Worm (Caenorhabditis elegans) whole organism, early embryonic: Measurements from ENCODE around the gene C50D2.1.

Source experiments
- B0310.2 ChIP-seq: sonication (generic microtip); optimal IDR thresholded peaks from 2 replicates; lab custom pipeline; 2016; ENCODE audit warnings: mild to moderate bottlenecking, missing genetic modification characterization, missing compliant biosample characterization
- aly-1 ChIP-seq: sonication (generic microtip); optimal IDR thresholded peaks from 2 replicates; lab custom pipeline; 2016; ENCODE audit warnings: missing genetic modification characterization, missing compliant biosample characterization
- ama-1 ChIP-seq: fragments of 150-350 bp; optimal IDR thresholded peaks from 2 replicates; lab custom pipeline; 2014
- hmbx-1 ChIP-seq: sonication (generic microtip); optimal IDR thresholded peaks from 2 replicates; lab custom pipeline; 2016; ENCODE audit warnings: mild to moderate bottlenecking, missing genetic modification characterization, missing compliant biosample characterization
- hnd-1 ChIP-seq: sonication (generic microtip); optimal IDR thresholded peaks from 2 replicates; lab custom pipeline; 2016; ENCODE audit warnings: missing genetic modification characterization, missing compliant biosample characterization
- sea-1 ChIP-seq: fragments of 200-800 bp; sonication (Bioruptor generic); conservative IDR thresholded peaks from 2 replicates; pipeline ENCODE4 v1.3.6; 2022; ENCODE audit warnings: missing genetic modification characterization, missing compliant biosample characterization

DNA sequence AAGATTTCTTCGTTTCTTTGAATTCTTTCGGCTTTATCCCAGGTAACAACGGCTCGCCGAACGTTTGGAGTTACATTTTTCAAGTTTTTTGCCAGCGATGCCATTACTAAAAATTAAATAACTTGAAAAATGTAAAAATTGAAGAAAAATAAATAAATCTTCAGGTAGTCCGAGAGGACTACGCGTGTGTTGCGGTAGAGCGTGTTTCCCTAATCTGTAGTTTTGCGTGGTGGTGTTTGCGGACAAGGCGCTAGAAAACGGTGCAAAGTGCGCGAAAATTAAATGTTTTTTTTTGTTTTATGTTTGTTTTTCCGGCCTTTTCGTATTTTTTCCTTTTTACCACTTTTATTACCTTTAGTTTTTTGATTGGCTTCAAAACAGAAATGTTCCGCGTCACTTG is 44.5 kb downstream of the C50D2.1 start, which contains the start of gene mrpl-28:
- no peak for TF ChIP-seq hnd-1 (tag; lab: Kevin White, UChicago)
- no peak for TF ChIP-seq hmbx-1 (tag; lab: Kevin White, UChicago)
- 0 out of 2 replicates have a peak, but pooled peaks have one; percentile 42 for TF ChIP-seq sea-1 (GFP tag; lab: Robert Waterston, UW)
- TF ChIP-seq ama-1 (lab: Kevin White, UChicago) = no peak
- no peak for TF ChIP-seq B0310.2 (tag; lab: Kevin White, UChicago)
- no peak for TF ChIP-seq aly-1 (tag; lab: Kevin White, UChicago)
